Worm (Caenorhabditis elegans) whole organism, L4 larva: ENCODE data around the gene Y113G7C.1.
A peak's percentile ranks its signal among the peaks of the same experiment; 100 is the strongest.

Source experiments
- F10B5.3 ChIP-seq: sonication (generic microtip); optimal IDR thresholded peaks from 2 replicates; lab custom pipeline; 2016; ENCODE audit warnings: mild to moderate bottlenecking, missing genetic modification characterization, missing compliant biosample characterization
- F44E2.7 ChIP-seq: fragments of 200-800 bp; sonication (Bioruptor generic); IDR thresholded peaks from 2 replicates; pipeline ENCODE4 v2.1.2; 2022; ENCODE audit warnings: missing genetic modification characterization, missing compliant biosample characterization
- T20F7.1 ChIP-seq: fragments of 200-800 bp; sonication (Bioruptor generic); optimal IDR thresholded peaks from 2 replicates; lab custom pipeline; 2018; ENCODE audit warnings: mild to moderate bottlenecking, missing genetic modification characterization, missing compliant biosample characterization
- T26A8.4 ChIP-seq: fragments of 200-800 bp; sonication (Bioruptor generic); IDR thresholded peaks from 2 replicates; pipeline ENCODE4 v1.3.6; 2022; ENCODE audit warnings: missing genetic modification characterization, missing compliant biosample characterization
- arid-1 ChIP-seq: fragments of 200-800 bp; sonication (Bioruptor generic); conservative IDR thresholded peaks from 2 replicates; pipeline ENCODE4 v1.3.6; 2022; ENCODE audit warnings: missing genetic modification reagents, missing genetic modification characterization, missing compliant biosample characterization
- attf-4 ChIP-seq: sonication (generic microtip); optimal IDR thresholded peaks from 3 replicates; lab custom pipeline; 2017; ENCODE audit warnings: missing biosample characterization, missing genetic modification characterization
- ceh-44 ChIP-seq: fragments of 200-800 bp; sonication (Bioruptor generic); IDR thresholded peaks from 2 replicates; pipeline ENCODE4 v1.3.6; 2022; ENCODE audit warnings: missing genetic modification reagents, missing genetic modification characterization, missing compliant biosample characterization
- ces-1 ChIP-seq: fragments of 150-350 bp; sonication (generic microtip); optimal IDR thresholded peaks from 4 replicates; lab custom pipeline; 2014; ENCODE audit warnings: missing biosample characterization, missing genetic modification reagents, missing genetic modification characterization
- ctbp-1 ChIP-seq: fragments of 200-800 bp; sonication (Bioruptor generic); IDR thresholded peaks from 2 replicates; pipeline ENCODE4 v1.3.6; 2022; ENCODE audit warnings: missing genetic modification reagents, missing genetic modification characterization, missing compliant biosample characterization
- dve-1 ChIP-seq: sonication (generic microtip); optimal IDR thresholded peaks from 2 replicates; lab custom pipeline; 2017; ENCODE audit warnings: antibody characterized with exemption, mild to moderate bottlenecking, missing genetic modification characterization, missing compliant biosample characterization; ENCODE audit not compliant: insufficient read depth
- hif-1 ChIP-seq, 2 experiments: sonication (generic microtip); optimal IDR thresholded peaks; 2 replicates each; lab custom pipeline; 2016 to 2017; ENCODE audit warnings: missing compliant biosample characterization in 2 of 2, missing genetic modification characterization in 2 of 2, missing genetic modification reagents in 2 of 2, missing genotype in 2 of 2, mild to moderate bottlenecking in 1 of 2
- lim-7 ChIP-seq: fragments of 200-800 bp; sonication (Bioruptor generic); IDR thresholded peaks from 2 replicates; pipeline ENCODE4 v1.3.6; 2022; ENCODE audit warnings: missing genetic modification characterization, missing compliant biosample characterization
- lin-1 ChIP-seq: fragments of 200-800 bp; sonication (Bioruptor generic); IDR thresholded peaks from 2 replicates; pipeline ENCODE4 v1.3.6; 2022; ENCODE audit warnings: missing genetic modification reagents, missing genetic modification characterization, missing compliant biosample characterization
- madf-5 ChIP-seq, 2 experiments: fragments of 200-800 bp; sonication (Bioruptor generic); IDR thresholded peaks; 2 replicates each; pipeline ENCODE4 v1.3.6; 2022; ENCODE audit warnings: missing compliant biosample characterization in 2 of 2, missing genetic modification characterization in 2 of 2
- madf-9 ChIP-seq: fragments of 200-800 bp; sonication (Bioruptor generic); conservative IDR thresholded peaks from 2 replicates; pipeline ENCODE4 v1.3.6; 2022; ENCODE audit warnings: missing genetic modification reagents, missing genetic modification characterization, missing compliant biosample characterization
- mdl-1 ChIP-seq, 2 experiments: fragments of 150-350 bp in 1 of 2; sonication (generic microtip) in 1 of 2; optimal IDR thresholded peaks; 2 replicates each; lab custom pipeline; 2014 to 2017; ENCODE audit warnings: missing biosample characterization in 2 of 2, missing genetic modification characterization in 2 of 2
- mes-2 ChIP-seq: sonication (generic microtip); optimal IDR thresholded peaks from 2 replicates; lab custom pipeline; 2016; ENCODE audit warnings: missing genotype, mild to moderate bottlenecking, missing genetic modification characterization, missing compliant biosample characterization; ENCODE audit not compliant: poor library complexity, severe bottlenecking
- mxl-3 ChIP-seq: fragments of 200-800 bp; sonication (Bioruptor generic); optimal IDR thresholded peaks from 2 replicates; lab custom pipeline; 2018; ENCODE audit warnings: mild to moderate bottlenecking, missing genetic modification characterization, missing compliant biosample characterization
- nhr-10 ChIP-seq: fragments of 150-350 bp; optimal IDR thresholded peaks from 2 replicates; lab custom pipeline; 2014; ENCODE audit warnings: missing biosample characterization, missing genetic modification characterization
- nhr-11 ChIP-seq: fragments of 150-350 bp; optimal IDR thresholded peaks from 2 replicates; lab custom pipeline; 2014; ENCODE audit warnings: missing biosample characterization, missing genetic modification characterization
- nhr-111 ChIP-seq: fragments of 200-800 bp; sonication (Bioruptor generic); optimal IDR thresholded peaks from 2 replicates; lab custom pipeline; 2018; ENCODE audit warnings: mild to moderate bottlenecking, missing genetic modification characterization, missing compliant biosample characterization
- nhr-25 ChIP-seq: sonication (generic microtip); optimal IDR thresholded peaks from 2 replicates; lab custom pipeline; 2017; ENCODE audit warnings: missing genetic modification characterization, mild to moderate bottlenecking, missing compliant biosample characterization, antibody characterized with exemption, moderate library complexity, borderline replicate concordance; ENCODE audit not compliant: insufficient read depth
- nhr-48 ChIP-seq: sonication (generic microtip); optimal IDR thresholded peaks from 2 replicates; lab custom pipeline; 2016; ENCODE audit warnings: mild to moderate bottlenecking, missing genetic modification characterization, missing compliant biosample characterization
- php-3 ChIP-seq: fragments of 200-800 bp; sonication (Bioruptor generic); IDR thresholded peaks from 2 replicates; pipeline ENCODE4 v1.3.6; 2022; ENCODE audit warnings: missing genetic modification reagents, missing genetic modification characterization, missing compliant biosample characterization
- rbr-2 ChIP-seq: sonication (generic microtip); optimal IDR thresholded peaks from 2 replicates; lab custom pipeline; 2016; ENCODE audit warnings: missing genotype, missing genetic modification characterization, missing compliant biosample characterization
- set-16 ChIP-seq: fragments of 200-800 bp; sonication (Bioruptor generic); IDR thresholded peaks from 2 replicates; pipeline ENCODE4 v1.3.6; 2022; ENCODE audit warnings: missing genetic modification reagents, missing genetic modification characterization, missing compliant biosample characterization
- snpc-1.2 ChIP-seq: fragments of 200-800 bp; sonication (Bioruptor generic); IDR thresholded peaks from 2 replicates; pipeline ENCODE4 v1.3.6; 2022; ENCODE audit warnings: missing genetic modification reagents, missing genetic modification characterization, missing compliant biosample characterization
- snpc-4 ChIP-seq: fragments of 150-350 bp; optimal IDR thresholded peaks from 2 replicates; lab custom pipeline; 2014; ENCODE audit warnings: missing biosample characterization, missing genetic modification characterization
- tra-1 ChIP-seq: fragments of 200-800 bp; sonication (Bioruptor generic); IDR thresholded peaks from 2 replicates; pipeline ENCODE4 v1.3.6; 2022; ENCODE audit warnings: missing genetic modification reagents, missing genetic modification characterization, missing compliant biosample characterization
- unc-130 ChIP-seq: sonication (generic microtip); optimal IDR thresholded peaks from 2 replicates; lab custom pipeline; 2016; ENCODE audit warnings: missing genetic modification reagents, missing genetic modification characterization, missing compliant biosample characterization
- unc-39 ChIP-seq: sonication (generic microtip); optimal IDR thresholded peaks from 2 replicates; lab custom pipeline; 2017; ENCODE audit warnings: missing biosample characterization, missing genetic modification characterization
- zip-11 ChIP-seq: fragments of 200-800 bp; sonication (Bioruptor generic); IDR thresholded peaks from 2 replicates; pipeline ENCODE4 v1.3.6; 2022; ENCODE audit warnings: missing genetic modification characterization, missing compliant biosample characterization

Gene Y113G7C.1

ce11 chrV:20279811-20280317, 37.7 kb upstream of the Y113G7C.1 start, which contains the start of gene pqn-94:
TSS of gene pqn-94 (minus strand) at chrV:20279861.
- TF ChIP-seq mes-2 (tag; lab: Kevin White, UChicago) (no peak), nhr-48 (tag; lab: Kevin White, UChicago) (no peak), hif-1 (tag; optimal IDR thresholded peaks at IDR 0.05; lab: Kevin White, UChicago) (no peak), tra-1 (GFP tag; lab: Robert Waterston, UW) (no peak), F44E2.7 (GFP tag; lab: Robert Waterston, UW) (peak; percentile 90; the same call in 1 of the 2 replicates), F10B5.3 (tag; lab: Kevin White, UChicago) (no peak), set-16 (GFP tag; lab: Robert Waterston, UW) (no peak), attf-4 (no peak), ctbp-1 (GFP tag; lab: Robert Waterston, UW) (no peak)
- TF ChIP-seq, all 104 proteins: peak for 1

DNA sequence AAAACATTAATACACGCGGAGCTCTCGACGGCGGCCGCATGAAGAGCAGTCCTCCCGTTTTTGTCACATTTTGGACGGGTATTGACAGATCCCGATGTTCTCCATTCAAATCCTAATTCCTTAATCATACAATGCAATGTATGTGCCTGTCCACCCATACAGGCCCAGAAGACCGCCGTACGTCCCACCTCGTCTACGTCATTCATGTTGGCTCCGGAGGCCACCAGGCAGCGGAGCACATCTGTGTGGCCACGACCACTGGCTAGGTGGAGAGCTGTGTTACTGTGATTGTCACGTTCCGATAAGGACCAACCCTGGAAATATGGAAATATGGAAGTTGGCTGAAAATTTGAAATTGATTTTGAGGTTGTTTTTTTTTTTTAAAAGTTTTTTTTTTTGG, 34.7 kb upstream of the Y113G7C.1 start:
- TF ChIP-seq dve-1 (no peak), F44E2.7 (GFP tag; lab: Robert Waterston, UW) (peak; percentile 80; the same call in 1 of the 2 replicates), madf-5 (GFP tag; IDR thresholded peaks at IDR 0.05; lab: Robert Waterston, UW) (0 out of 4 replicates have a peak, but pooled peaks of 1 of the 2 experiments have one; percentile 21), nhr-10 (tag; lab: Kevin White, UChicago) (no peak)

ce11 chrV:20289317-20289716, 28.2 kb upstream of the Y113G7C.1 start, which contains the start of gene mlt-4:
TSS of gene mlt-4 (minus strand) at chrV:20289417.
- no peak for TF ChIP-seq mdl-1 (tag; optimal IDR thresholded peaks at IDR 0.05; lab: Kevin White, UChicago)
- no peak for TF ChIP-seq rbr-2
- no peak for TF ChIP-seq ceh-44 (GFP tag; lab: Robert Waterston, UW)
- no peak for TF ChIP-seq arid-1 (GFP tag; lab: Robert Waterston, UW)
- TF ChIP-seq tra-1 (GFP tag; lab: Robert Waterston, UW): no peak
- TF ChIP-seq lim-7 (GFP tag; lab: Robert Waterston, UW): no peak
- TF ChIP-seq madf-9 (GFP tag; lab: Robert Waterston, UW): no peak
- TF ChIP-seq snpc-1.2 (GFP tag; lab: Robert Waterston, UW): no peak
- TF ChIP-seq, all 104 proteins: peak for 0

ce11 chrV:20294388-20294787, 23.2 kb upstream of the Y113G7C.1 start, which contains the start of gene clec-261:
TSS of gene clec-261 (minus strand) at chrV:20294488.
- TF ChIP-seq attf-4 (no peak), php-3 (GFP tag; lab: Robert Waterston, UW) (no peak)

DNA sequence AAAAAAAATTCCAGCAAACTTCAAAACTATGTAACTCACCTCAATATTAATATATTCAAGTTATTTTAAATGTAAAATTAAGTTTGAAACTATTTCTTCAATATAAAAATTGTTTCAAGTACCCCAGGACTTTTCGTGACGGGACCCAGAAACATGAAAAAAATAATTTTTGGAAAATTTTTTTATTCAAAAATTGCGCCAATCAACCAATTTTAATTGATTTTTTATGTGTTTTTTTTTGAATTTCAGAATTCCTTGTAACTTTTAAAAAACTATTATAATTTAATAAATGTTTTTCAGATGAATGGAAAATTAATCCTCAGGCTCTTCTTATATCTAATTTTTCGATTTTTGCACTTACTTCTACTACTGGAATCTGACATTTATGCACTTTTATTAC, 19.9 kb upstream of the Y113G7C.1 start, which contains the start of gene ZC15.5:
Gene ZC15.5 (plus strand): TSS at position 301 of the 400 bp plus-strand sequence.
- TF ChIP-seq F10B5.3 (tag; lab: Kevin White, UChicago): no peak
- no peak for TF ChIP-seq ces-1 (GFP tag; lab: Kevin White, UChicago)
- no peak for TF ChIP-seq snpc-4 (tag; lab: Kevin White, UChicago)
- no peak for TF ChIP-seq zip-11 (GFP tag; lab: Robert Waterston, UW)
- no peak for TF ChIP-seq mxl-3 (GFP tag; lab: Kevin White, UChicago)
- no peak for TF ChIP-seq unc-39
- no peak for TF ChIP-seq nhr-11 (tag; lab: Kevin White, UChicago)
- no peak for TF ChIP-seq lim-7 (GFP tag; lab: Robert Waterston, UW)
- no peak for TF ChIP-seq tra-1 (GFP tag; lab: Robert Waterston, UW)
- no peak for TF ChIP-seq nhr-25 (tag; lab: Kevin White, UChicago)
- no peak for TF ChIP-seq hif-1 (tag; optimal IDR thresholded peaks at IDR 0.05; lab: Kevin White, UChicago)
- TF ChIP-seq nhr-111 (GFP tag; lab: Kevin White, UChicago): no peak
- no peak for TF ChIP-seq lin-1 (GFP tag; lab: Robert Waterston, UW)
- TF ChIP-seq T20F7.1: no peak
- no peak for TF ChIP-seq T26A8.4
- TF ChIP-seq unc-130: no peak
